Worm (Caenorhabditis elegans) whole organism, L4/young adult: Measurements from ENCODE around the gene npr-5.

Experiments
- W03F9.2 ChIP-seq: fragments of 150-350 bp; optimal IDR thresholded peaks from 2 replicates; lab custom pipeline; 2014; ENCODE audit warnings: missing biosample characterization, missing genetic modification characterization
- dao-5 ChIP-seq: sonication (generic microtip); optimal IDR thresholded peaks from 2 replicates; lab custom pipeline; 2016; ENCODE audit warnings: missing genotype, missing genetic modification characterization, moderate library complexity, missing compliant biosample characterization
- him-1 ChIP-seq: sonication (generic microtip); optimal IDR thresholded peaks from 2 replicates; lab custom pipeline; 2016; ENCODE audit warnings: missing genotype, missing genetic modification reagents, missing genetic modification characterization, missing compliant biosample characterization

npr-5 gene

DNA sequence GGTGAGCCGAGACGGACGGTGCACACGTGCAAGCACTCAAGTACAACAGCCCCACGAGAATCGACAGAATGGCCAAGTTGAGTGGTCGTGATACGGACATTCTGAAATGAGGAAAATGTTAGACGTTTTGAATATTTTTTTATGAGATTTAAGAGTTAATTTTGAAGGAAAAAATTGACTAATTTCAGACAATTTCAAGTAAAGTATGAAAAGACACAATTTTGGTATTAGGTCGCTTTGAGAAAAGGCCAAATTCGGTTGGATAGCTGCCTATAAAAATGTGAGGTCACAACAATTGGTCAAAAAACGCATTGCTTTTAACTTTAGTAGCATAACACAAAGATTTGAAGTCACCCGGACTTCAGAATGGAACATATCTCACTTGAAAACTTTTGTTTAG is 8.7 kb downstream of the npr-5 start, which contains the start of gene nlp-70:
TSS of gene nlp-70 (minus strand) at position 101 of the 400 bp plus-strand sequence.
- no peak for TF ChIP-seq W03F9.2 (tag; lab: Kevin White, UChicago)
- TF ChIP-seq dao-5 (tag; lab: Kevin White, UChicago): no peak
- TF ChIP-seq him-1 (tag; lab: Kevin White, UChicago): no peak

DNA sequence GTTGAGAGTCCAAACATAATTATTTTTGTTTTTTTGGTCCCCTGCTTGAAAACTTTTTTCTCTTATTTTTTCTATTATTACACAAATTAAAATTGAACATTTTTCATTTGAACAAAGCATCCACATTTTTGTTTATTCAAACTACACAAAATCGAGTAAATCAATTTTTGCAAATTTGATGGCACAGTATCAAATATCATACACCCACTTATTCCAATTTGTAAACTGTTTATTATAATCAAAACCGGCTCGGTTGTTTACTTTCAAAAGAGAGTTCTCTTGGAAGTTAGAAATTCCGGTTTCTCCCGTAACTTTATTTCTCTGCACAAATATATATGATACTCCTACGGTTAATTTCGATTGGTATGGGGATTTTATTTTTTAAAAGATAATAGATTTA is 13.5 kb downstream of the npr-5 start, which contains the start of gene lgc-26:
TSS of gene lgc-26 (plus strand) at position 301 of the 400 bp plus-strand sequence.
- no peak for TF ChIP-seq him-1 (tag; lab: Kevin White, UChicago)
- TF ChIP-seq W03F9.2 (tag; lab: Kevin White, UChicago): no peak
- TF ChIP-seq dao-5 (tag; lab: Kevin White, UChicago): no peak

ce11 chrV:265062-265963 is 16.2 kb downstream of the npr-5 start:
- peak; percentile 53 for TF ChIP-seq him-1 (tag; lab: Kevin White, UChicago)

DNA sequence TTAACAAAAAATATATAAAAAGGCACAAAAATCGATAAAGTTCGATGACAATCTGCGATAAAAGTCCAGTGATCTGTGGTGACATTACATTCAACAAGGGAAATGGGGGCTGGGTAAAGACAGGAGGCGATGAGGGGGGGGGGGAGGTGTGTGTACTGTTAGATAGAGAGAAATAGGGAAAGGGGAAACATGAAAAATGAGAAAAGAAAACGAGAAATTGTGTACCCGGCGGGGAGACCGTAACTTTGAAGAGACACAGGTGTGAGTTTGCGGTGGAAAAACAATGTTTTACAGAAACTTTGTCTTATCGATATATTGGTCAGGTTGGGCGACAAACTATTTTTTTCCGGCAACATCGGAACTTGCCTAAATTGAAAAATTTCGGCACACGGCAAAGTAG is 21.2 kb downstream of the npr-5 start:
- TF ChIP-seq dao-5 (tag; lab: Kevin White, UChicago): no peak
- TF ChIP-seq W03F9.2 (tag; lab: Kevin White, UChicago): no peak
- TF ChIP-seq him-1 (tag; lab: Kevin White, UChicago): no peak

- TF ChIP-seq W03F9.2 (tag; lab: Kevin White, UChicago): no peak
- TF ChIP-seq him-1 (tag; lab: Kevin White, UChicago): no peak
- no peak for TF ChIP-seq dao-5 (tag; lab: Kevin White, UChicago)
These were observed 22.8 kb downstream of the npr-5 start, which contains the start of gene nhr-204 for ce11 chrV:258730-259129. Gene nhr-204, minus strand, starts transcription at chrV:258830.

DNA sequence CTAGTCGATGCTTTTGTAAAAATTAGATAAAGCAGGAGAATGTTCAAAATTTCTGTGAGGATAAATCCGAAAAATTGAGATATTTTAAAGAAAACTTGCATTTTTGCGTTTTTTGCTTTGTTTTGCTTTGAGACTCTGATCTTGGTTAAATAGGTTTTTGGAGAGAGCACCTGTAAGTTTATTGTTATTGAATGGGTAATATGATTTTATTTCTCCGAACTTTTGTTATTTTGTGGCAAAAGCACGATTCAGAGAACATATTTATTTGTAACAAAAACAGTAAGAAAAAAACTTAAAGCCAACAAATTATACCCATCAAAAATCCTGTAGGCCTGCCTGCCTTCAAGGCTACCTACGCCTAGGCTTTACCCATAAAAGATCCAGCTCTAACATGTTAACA is 26.9 kb downstream of the npr-5 start, which contains the start of gene str-121:
TSS of gene str-121 (minus strand) at position 101 of the 400 bp plus-strand sequence.
- no peak for TF ChIP-seq dao-5 (tag; lab: Kevin White, UChicago)
- TF ChIP-seq W03F9.2 (tag; lab: Kevin White, UChicago): no peak
- TF ChIP-seq him-1 (tag; lab: Kevin White, UChicago): no peak

- TF ChIP-seq dao-5 (tag; lab: Kevin White, UChicago) (no peak), W03F9.2 (tag; lab: Kevin White, UChicago) (no peak), him-1 (tag; lab: Kevin White, UChicago) (no peak)
These were observed 29.9 kb downstream of the npr-5 start, which contains the start of gene oac-39 for ce11 chrV:251652-252051. Gene oac-39, minus strand, starts transcription at chrV:251752.

- TF ChIP-seq him-1 (tag; lab: Kevin White, UChicago) (no peak), W03F9.2 (tag; lab: Kevin White, UChicago) (no peak), dao-5 (tag; lab: Kevin White, UChicago) (no peak)
These were observed 32.9 kb downstream of the npr-5 start for ce11 chrV:248636-249035.

ce11 chrV:247576-247975 is 33.9 kb downstream of the npr-5 start:
- TF ChIP-seq W03F9.2 (tag; lab: Kevin White, UChicago) (no peak), him-1 (tag; lab: Kevin White, UChicago) (no peak), dao-5 (tag; lab: Kevin White, UChicago) (no peak)

- no peak for TF ChIP-seq dao-5 (tag; lab: Kevin White, UChicago)
- TF ChIP-seq him-1 (tag; lab: Kevin White, UChicago): no peak
- no peak for TF ChIP-seq W03F9.2 (tag; lab: Kevin White, UChicago)
These were observed 35.4 kb downstream of the npr-5 start, which contains the start of gene kin-34 for ce11 chrV:246097-246496. Gene kin-34, minus strand, starts transcription at chrV:246197.

DNA sequence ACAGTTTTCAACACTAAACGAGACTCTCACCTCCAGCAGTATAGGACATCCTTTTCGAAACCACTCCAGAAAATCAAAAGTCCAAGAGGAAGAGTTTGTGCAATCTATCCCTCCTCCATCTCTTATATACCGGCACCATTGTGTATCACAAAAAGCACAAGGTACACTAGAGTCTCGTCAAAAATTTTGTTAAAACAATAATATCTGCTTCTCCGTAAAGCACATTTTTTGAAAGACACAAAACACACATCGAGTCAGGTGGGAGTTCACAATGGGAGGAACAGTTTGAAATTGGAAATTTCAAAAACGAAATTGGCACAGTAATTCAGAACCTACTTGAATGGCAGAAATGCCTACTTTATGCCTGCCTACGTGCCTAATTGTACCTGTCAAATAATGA is 39.0 kb downstream of the npr-5 start, which contains the start of gene R02C2.7:
TSS of gene R02C2.7 (minus strand) at position 101 of the 400 bp plus-strand sequence.
- TF ChIP-seq W03F9.2 (tag; lab: Kevin White, UChicago) (no peak), dao-5 (tag; lab: Kevin White, UChicago) (no peak), him-1 (tag; lab: Kevin White, UChicago) (no peak)

- no peak for TF ChIP-seq him-1 (tag; lab: Kevin White, UChicago)
- no peak for TF ChIP-seq dao-5 (tag; lab: Kevin White, UChicago)
- TF ChIP-seq W03F9.2 (tag; lab: Kevin White, UChicago): no peak
These were observed 41.2 kb downstream of the npr-5 start, which contains the start of gene txt-2 for ce11 chrV:240287-240686. Gene txt-2, minus strand, starts transcription at chrV:240500.

ce11 chrV:238094-238493 is 43.4 kb downstream of the npr-5 start, which contains the start of gene R02C2.1:
Gene R02C2.1, minus strand, starts transcription at chrV:238194.
- TF ChIP-seq W03F9.2 (tag; lab: Kevin White, UChicago) (no peak), him-1 (tag; lab: Kevin White, UChicago) (no peak), dao-5 (tag; lab: Kevin White, UChicago) (no peak)
